Fruit fly (Drosophila melanogaster): Measurements from ENCODE around the gene Cpr35B.

Cpr35B gene

dm6 chr2L:14461066-14461465 is 36.1 kb upstream of the Cpr35B start (continued):
- TF ChIP-seq Med (GFP tag) = peak; percentile 96
- no peak for TF ChIP-seq CG6854 (GFP tag; optimal IDR thresholded peaks at IDR 0.05)
- peak; percentile 64; the same call in 1 of the 3 replicates for TF ChIP-seq CG11456 (GFP tag; IDR thresholded peaks at IDR 0.05)
- TF ChIP-seq CG4707 (GFP tag; optimal IDR thresholded peaks at IDR 0.05) = peak; percentile 59
- peak; percentile 83 for TF ChIP-seq tio (GFP tag; optimal IDR thresholded peaks at IDR 0.05)
- peak; percentile 44 for TF ChIP-seq tup (GFP tag; optimal IDR thresholded peaks at IDR 0.05)
- peak; percentile 91 for TF ChIP-seq CG33557 (GFP tag; optimal IDR thresholded peaks at IDR 0.05)
- peak; percentile 64 for TF ChIP-seq onecut (GFP tag; IDR thresholded peaks at IDR 0.05)
- TF ChIP-seq Side (GFP tag; optimal IDR thresholded peaks at IDR 0.05) = peak; percentile 83
- TF ChIP-seq pros (GFP tag; optimal IDR thresholded peaks at IDR 0.05) = no peak
- TF ChIP-seq Ada2b (GFP tag; IDR thresholded peaks at IDR 0.05) = peak; percentile 77
- peak; percentile 69 for TF ChIP-seq Bdp1 (GFP tag; optimal IDR thresholded peaks at IDR 0.05)
- peak; percentile 60 for TF ChIP-seq CG10147 (GFP tag; optimal IDR thresholded peaks at IDR 0.05)
- peak; percentile 60 for TF ChIP-seq pho (GFP tag; optimal IDR thresholded peaks at IDR 0.05)
- peak; percentile 50 for TF ChIP-seq Vsx1 (GFP tag; optimal IDR thresholded peaks at IDR 0.05)
- TF ChIP-seq sug (tag; optimal IDR thresholded peaks at IDR 0.05) = no peak
- peak; percentile 80 for TF ChIP-seq Mad (GFP tag; optimal IDR thresholded peaks at IDR 0.05)
- peak; percentile 54 for TF ChIP-seq wor (GFP tag; IDR thresholded peaks at IDR 0.05)
- peak; percentile 55 for TF ChIP-seq CG9932 (GFP tag; IDR thresholded peaks at IDR 0.05)
- peak; percentile 81 for TF ChIP-seq CoRest (tag; optimal IDR thresholded peaks at IDR 0.05)
- TF ChIP-seq ewg (GFP tag; optimal IDR thresholded peaks at IDR 0.05) = peak; percentile 56
- peak; percentile 20 for TF ChIP-seq CG13296 (GFP tag; optimal IDR thresholded peaks at IDR 0.05)
- TF ChIP-seq otp (GFP tag; IDR thresholded peaks at IDR 0.05) = peak; percentile 79; the same call in 2 of the 3 replicates
- peak; percentile 72; the same call in 1 of the 3 replicates for TF ChIP-seq CG3726 (GFP tag; IDR thresholded peaks at IDR 0.05)
- peak; percentile 73 for TF ChIP-seq CG6813 (GFP tag; optimal IDR thresholded peaks at IDR 0.05)
- peak; percentile 59 for TF ChIP-seq ems (GFP tag; optimal IDR thresholded peaks at IDR 0.05)
- no peak for TF ChIP-seq Dref (GFP tag; IDR thresholded peaks at IDR 0.05)
- TF ChIP-seq Taf1 (GFP tag; IDR thresholded peaks at IDR 0.05) = peak; percentile 16; the same call in 1 of the 2 replicates
- no peak for TF ChIP-seq Lpt (GFP tag; optimal IDR thresholded peaks at IDR 0.05)
- no peak for TF ChIP-seq emc (GFP tag; optimal IDR thresholded peaks at IDR 0.05)
- no peak for TF ChIP-seq Dp (GFP tag; optimal IDR thresholded peaks at IDR 0.05)
- TF ChIP-seq nom (GFP tag; optimal IDR thresholded peaks at IDR 0.05) = no peak
- peak; percentile 67 for TF ChIP-seq CG8359 (GFP tag; optimal IDR thresholded peaks at IDR 0.05; ENCODE audit: borderline replicate concordance)
- peak; percentile 66 for TF ChIP-seq CG18476 (GFP tag; optimal IDR thresholded peaks at IDR 0.05)
- peak; percentile 89 for TF ChIP-seq CG8290 (GFP tag; optimal IDR thresholded peaks at IDR 0.05)
- TF ChIP-seq CG8290 (tag; optimal IDR thresholded peaks at IDR 0.05) = peak; percentile 33 to 72
- TF ChIP-seq Fer2 (tag; optimal IDR thresholded peaks at IDR 0.05) = no peak
- no peak for TF ChIP-seq inv (GFP tag; IDR thresholded peaks at IDR 0.05; ENCODE audit: partially characterized antibody)
- TF ChIP-seq Gsc (GFP tag; IDR thresholded peaks at IDR 0.05) = no peak
- TF ChIP-seq CG17912 (GFP tag; optimal IDR thresholded peaks at IDR 0.05) = no peak
- TF ChIP-seq CG7839 (tag; optimal IDR thresholded peaks at IDR 0.05) = peak; percentile 84
- peak; percentile 36; the same call in 1 of the 2 replicates for TF ChIP-seq al (GFP tag; IDR thresholded peaks at IDR 0.05)
- TF ChIP-seq NK7.1 (GFP tag; optimal IDR thresholded peaks at IDR 0.05) = peak; percentile 69
- TF ChIP-seq HLH3B (GFP tag; IDR thresholded peaks at IDR 0.05) = peak; percentile 81

Data from whole organism, embryonic.